Worm (Caenorhabditis elegans): ENCODE results near the gene his-1.

The his-1 gene

ce11 chrV:16055031-16055430 lies 12.7 kb downstream of the his-1 start, which contains the start of gene F14H3.4 (continued):
- no peak for TF ChIP-seq let-607 (tag; optimal IDR thresholded peaks at IDR 0.05)
- TF ChIP-seq attf-5 (GFP tag; optimal IDR thresholded peaks at IDR 0.05), result no peak
- TF ChIP-seq nfya-2 (GFP tag; IDR thresholded peaks at IDR 0.05), result no peak
- no peak for TF ChIP-seq egl-18 (GFP tag; IDR thresholded peaks at IDR 0.05)
- TF ChIP-seq lin-54 (GFP tag; optimal IDR thresholded peaks at IDR 0.05), result no peak
- no peak for TF ChIP-seq ekl-4 (GFP tag; IDR thresholded peaks at IDR 0.05)
- TF ChIP-seq ama-1 (optimal IDR thresholded peaks at IDR 0.05), result no peak
- TF ChIP-seq ama-1 (GFP tag; optimal IDR thresholded peaks at IDR 0.05), result no peak
- TF ChIP-seq ceh-100 (GFP tag; IDR thresholded peaks at IDR 0.05), result no peak
- TF ChIP-seq bed-2 (GFP tag; IDR thresholded peaks at IDR 0.05), result no peak

- TF ChIP-seq hrde-1 (tag; optimal IDR thresholded peaks at IDR 0.05; ENCODE audit: borderline replicate concordance), result no peak
- peak; percentile 46 for TF ChIP-seq dpl-1 (GFP tag; optimal IDR thresholded peaks at IDR 0.05)
- no peak for TF ChIP-seq nhr-80 (tag; optimal IDR thresholded peaks at IDR 0.05)
- TF ChIP-seq attf-6 (GFP tag; IDR thresholded peaks at IDR 0.05), result 0 out of 2 replicates have a peak, but pooled peaks have one; percentile 7
- 0 out of 2 replicates have a peak, but pooled peaks have one; percentile 26 for TF ChIP-seq madf-8 (GFP tag; conservative IDR thresholded peaks at IDR 0.05)
- TF ChIP-seq hsf-1 (GFP tag; IDR thresholded peaks at IDR 0.05), result 0 out of 2 replicates have a peak, but pooled peaks have one; percentile 54
- TF ChIP-seq efl-1 (GFP tag; optimal IDR thresholded peaks at IDR 0.05), result peak; percentile 69
- TF ChIP-seq Y79H2A.3 (GFP tag; conservative IDR thresholded peaks at IDR 0.05), result 0 out of 2 replicates have a peak, but pooled peaks have one; percentile 26
- peak; percentile 38 for TF ChIP-seq snpc-3.4 (tag; optimal IDR thresholded peaks at IDR 0.05)
- no peak for TF ChIP-seq sea-2 (GFP tag; IDR thresholded peaks at IDR 0.05)
- peak; percentile 71 for TF ChIP-seq madf-6 (GFP tag; IDR thresholded peaks at IDR 0.05)
Measured at ce11 chrV:16057010-16057463, 14.7 kb downstream of the his-1 start, which contains the start of gene F14H3.5. Gene F14H3.5, minus strand, starts transcription at chrV:16057060.

ce11 chrV:16058872-16059271 lies 16.6 kb downstream of the his-1 start, which contains the start of gene F14H3.6:
Gene F14H3.6, minus strand, starts transcription at chrV:16058893.
- TF ChIP-seq die-1 (tag; optimal IDR thresholded peaks at IDR 0.05), result no peak
- TF ChIP-seq Y67H2A.10 (GFP tag; conservative IDR thresholded peaks at IDR 0.05), result no peak
- TF ChIP-seq xnd-1 (tag; optimal IDR thresholded peaks at IDR 0.05), result peak; percentile 44
- TF ChIP-seq madf-6 (GFP tag; IDR thresholded peaks at IDR 0.05), result peak; percentile 86
- peak; percentile 20; the same call in 1 of the 2 replicates for TF ChIP-seq D2030.7 (GFP tag; IDR thresholded peaks at IDR 0.05)
- TF ChIP-seq ccch-3 (GFP tag; optimal IDR thresholded peaks at IDR 0.05), result no peak
- TF ChIP-seq madf-8 (GFP tag; conservative IDR thresholded peaks at IDR 0.05), result peak; percentile 75
- TF ChIP-seq efl-1 (GFP tag; optimal IDR thresholded peaks at IDR 0.05), result peak; percentile 86
- no peak for TF ChIP-seq tbx-9 (tag; optimal IDR thresholded peaks at IDR 0.05; ENCODE audit: borderline replicate concordance)
- peak; percentile 69 for TF ChIP-seq dpl-1 (GFP tag; optimal IDR thresholded peaks at IDR 0.05)

- TF ChIP-seq nhr-80 (tag; optimal IDR thresholded peaks at IDR 0.05), result no peak
- TF ChIP-seq F55B11.4 (tag; optimal IDR thresholded peaks at IDR 0.05; ENCODE audit: borderline replicate concordance, insufficient read depth), result no peak
- no peak for TF ChIP-seq snpc-1.3 (tag; optimal IDR thresholded peaks at IDR 0.05; ENCODE audit: insufficient read depth)
Measured at ce11 chrV:16060135-16060534, 17.8 kb downstream of the his-1 start, which contains the start of gene F14H3.15. Gene F14H3.15, minus strand, starts transcription at chrV:16060235.

- TF ChIP-seq rec-8 (tag; optimal IDR thresholded peaks at IDR 0.05) (no peak), nhr-80 (tag; optimal IDR thresholded peaks at IDR 0.05) (no peak), nfyb-1 (GFP tag; IDR thresholded peaks at IDR 0.05) (no peak), pha-4 (tag; optimal IDR thresholded peaks at IDR 0.05) (no peak), aptf-2 (GFP tag; conservative IDR thresholded peaks at IDR 0.05) (no peak), F33H1.4 (GFP tag; IDR thresholded peaks at IDR 0.05) (no peak), ztf-18 (tag; optimal IDR thresholded peaks at IDR 0.05) (no peak)
Measured at ce11 chrV:16061993-16062392, 19.7 kb downstream of the his-1 start, which contains the start of gene fbxa-100. Gene fbxa-100, minus strand, starts transcription at chrV:16062093.

Measured in whole organism, young adult.